Fruit fly (Drosophila melanogaster) whole organism, adult: Measurements from ENCODE around the gene CG9518.

Source experiments
- CG1620 ChIP-seq: fragments of 200-800 bp; sonication (Bioruptor generic); optimal IDR thresholded peaks from 2 replicates; lab custom pipeline; 2016; ENCODE audit warnings: missing biosample characterization, missing genetic modification characterization
- CG5204 ChIP-seq: fragments of 200-800 bp; sonication (Bioruptor generic); optimal IDR thresholded peaks from 2 replicates; lab custom pipeline; 2016; ENCODE audit warnings: missing biosample characterization, missing genetic modification characterization
- CG7045 ChIP-seq: fragments of 200-800 bp; sonication (Bioruptor generic); optimal IDR thresholded peaks from 2 replicates; lab custom pipeline; 2017; ENCODE audit warnings: missing biosample characterization, mild to moderate bottlenecking, missing genetic modification characterization
- bab1 ChIP-seq: fragments of 200-800 bp; sonication (Bioruptor generic); optimal IDR thresholded peaks from 3 replicates; lab custom pipeline; 2019; ENCODE audit warnings: missing biosample characterization, mild to moderate bottlenecking, missing genetic modification characterization, moderate library complexity
- ovo ChIP-seq: fragments of 200-800 bp; sonication (Bioruptor generic); optimal IDR thresholded peaks from 2 replicates; lab custom pipeline; 2016; ENCODE audit warnings: missing biosample characterization, missing genetic modification characterization
- pad ChIP-seq: fragments of 200-800 bp; sonication (Bioruptor generic); optimal IDR thresholded peaks from 3 replicates; lab custom pipeline; 2017; ENCODE audit warnings: missing biosample characterization, missing genetic modification characterization, mild to moderate bottlenecking, moderate library complexity, missing genetic modification reagents

dm6 chrX:14841893-14842505 lies 29.0 kb downstream of the CG9518 start:
- TF ChIP-seq ovo (GFP tag; lab: Kevin White, UChicago): no peak
- TF ChIP-seq CG1620: no peak
- TF ChIP-seq bab1: no peak
- no peak for TF ChIP-seq pad
- TF ChIP-seq CG7045 (GFP tag; lab: Kevin White, UChicago): no peak
- TF ChIP-seq CG5204 (GFP tag; lab: Kevin White, UChicago): no peak
